Worm (Caenorhabditis elegans) whole organism, L2 larva: ENCODE measurements around the gene R09A8.9.
"Not testable (repeated sequence)": the region's sequence is repeated elsewhere in the genome, so short reads cannot be mapped to it uniquely, and the experiment has no call there.

Source experiments
- ZK546.5 ChIP-seq: sonication (generic microtip); optimal IDR thresholded peaks from 2 replicates; lab custom pipeline; 2017; ENCODE audit warnings: missing biosample characterization, missing genetic modification characterization
- nhr-11 ChIP-seq: fragments of 150-350 bp; optimal IDR thresholded peaks from 2 replicates; lab custom pipeline; 2014; ENCODE audit warnings: missing biosample characterization, missing genetic modification characterization
- nhr-21 ChIP-seq: fragments of 150-350 bp; optimal IDR thresholded peaks from 2 replicates; lab custom pipeline; 2014; ENCODE audit warnings: missing biosample characterization, missing genetic modification characterization
- unc-55 ChIP-seq: fragments of 150-350 bp; sonication (generic microtip); optimal IDR thresholded peaks from 3 replicates; lab custom pipeline; 2014; ENCODE audit warnings: missing biosample characterization, missing genetic modification reagents, missing genetic modification characterization
- unc-62 ChIP-seq: fragments of 150-350 bp; optimal IDR thresholded peaks from 2 replicates; lab custom pipeline; 2014; ENCODE audit warnings: missing biosample characterization, missing genetic modification reagents, missing genetic modification characterization

DNA sequence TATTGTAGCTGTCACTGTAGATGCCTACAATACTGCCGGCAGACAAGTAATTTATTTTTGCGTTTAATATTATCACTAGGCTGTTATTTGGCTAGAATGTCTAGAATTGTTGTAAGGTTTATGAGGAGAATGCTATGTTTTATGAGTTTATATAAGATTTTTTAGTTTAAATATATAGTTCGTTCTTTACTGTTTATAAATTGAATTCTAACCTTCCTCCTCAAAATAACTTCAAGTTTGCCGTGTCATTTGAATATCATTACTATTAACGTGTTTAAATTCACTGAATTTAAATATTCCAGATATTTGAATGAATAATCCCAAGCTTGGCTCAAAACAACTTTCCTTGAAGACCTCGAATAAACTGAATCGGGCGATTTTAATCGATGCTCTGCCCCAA is 9.7 kb downstream of the R09A8.9 start, which contains the start of gene R09A8.1:
- TF ChIP-seq unc-62 (GFP tag; lab: Kevin White, UChicago); nhr-21 (tag; lab: Kevin White, UChicago); nhr-11 (tag; lab: Kevin White, UChicago); unc-55 (GFP tag; lab: Kevin White, UChicago); ZK546.5 (tag; lab: Kevin White, UChicago): not testable (repeated sequence)
